Fruit fly (Drosophila melanogaster): ENCODE measurements around the gene CG13982.

DNA sequence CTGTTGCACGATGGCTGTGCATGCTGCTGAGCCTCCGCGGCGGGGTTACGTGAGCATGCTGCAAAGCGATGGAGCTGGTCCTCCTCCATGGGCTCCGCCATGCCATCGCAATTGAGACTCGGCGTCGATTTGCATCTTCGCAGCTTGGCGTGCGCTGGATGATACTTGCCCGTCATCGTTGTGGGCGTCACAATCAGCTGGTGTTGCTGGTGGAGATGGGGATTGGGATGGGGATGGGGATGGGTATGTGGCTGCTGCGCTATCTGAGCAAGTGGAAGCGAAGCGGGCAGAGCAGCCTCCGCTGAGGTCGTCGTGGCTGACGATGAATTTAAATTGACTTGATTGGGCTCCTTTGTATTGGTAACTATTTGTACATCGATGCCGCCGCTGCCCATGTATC is 51.3 kb downstream of the CG13982 start:
- TF ChIP-seq GATAd (GFP tag; optimal IDR thresholded peaks at IDR 0.05) (no peak), rgr (GFP tag; optimal IDR thresholded peaks at IDR 0.05) (no peak), N (GFP tag; optimal IDR thresholded peaks at IDR 0.05) (no peak), foxo (GFP tag; optimal IDR thresholded peaks at IDR 0.05) (no peak), Hnf4 (GFP tag; optimal IDR thresholded peaks at IDR 0.05) (no peak), h (GFP tag; optimal IDR thresholded peaks at IDR 0.05) (no peak), CG9705 (GFP tag; optimal IDR thresholded peaks at IDR 0.05) (no peak), Abd-B (GFP tag; optimal IDR thresholded peaks at IDR 0.05) (no peak), br (GFP tag; optimal IDR thresholded peaks at IDR 0.05) (no peak), Vsx2 (GFP tag; optimal IDR thresholded peaks at IDR 0.05; ENCODE audit: partially characterized antibody) (no peak)

Data from whole organism, wandering third instar larva.